Worm (Caenorhabditis elegans) whole organism, L3 larva: ENCODE measurements around the gene C15H7.3.
A peak's percentile ranks its signal among the peaks of the same experiment; 100 is the strongest.

Source experiments
- ZK546.5 ChIP-seq: sonication (generic microtip); optimal IDR thresholded peaks from 2 replicates; lab custom pipeline; 2017; ENCODE audit warnings: missing biosample characterization, missing genetic modification characterization
- aly-2 ChIP-seq: fragments of 150-350 bp; optimal IDR thresholded peaks from 2 replicates; lab custom pipeline; 2014; ENCODE audit warnings: missing biosample characterization, missing genetic modification characterization
- ceh-16 ChIP-seq: sonication (generic microtip); optimal IDR thresholded peaks from 2 replicates; lab custom pipeline; 2017; ENCODE audit warnings: missing biosample characterization, missing genetic modification characterization
- ceh-28 ChIP-seq: fragments of 150-350 bp; optimal IDR thresholded peaks from 2 replicates; lab custom pipeline; 2014; ENCODE audit warnings: missing biosample characterization, missing genetic modification reagents, missing genetic modification characterization
- ceh-82 ChIP-seq: fragments of 150-350 bp; optimal IDR thresholded peaks from 2 replicates; lab custom pipeline; 2014; ENCODE audit warnings: missing biosample characterization, missing genetic modification characterization
- ceh-9 ChIP-seq: sonication (generic microtip); optimal IDR thresholded peaks from 2 replicates; lab custom pipeline; 2018; ENCODE audit warnings: missing biosample characterization, missing genetic modification characterization
- daf-12 ChIP-seq: fragments of 150-350 bp; optimal IDR thresholded peaks from 2 replicates; lab custom pipeline; 2014; ENCODE audit warnings: missing biosample characterization, missing genetic modification reagents, missing genetic modification characterization
- elt-1 ChIP-seq: fragments of 150-350 bp; optimal IDR thresholded peaks from 2 replicates; lab custom pipeline; 2014; ENCODE audit warnings: missing biosample characterization, missing genetic modification characterization
- elt-3 ChIP-seq, 3 experiments: fragments of 150-350 bp in 1 of 3; sonication (generic microtip) in 2 of 3; optimal IDR thresholded peaks; 2 replicates in 2 of 3; 4 replicates in 1 of 3; lab custom pipeline; 2014 to 2017; ENCODE audit warnings: missing biosample characterization in 3 of 3, missing genetic modification characterization in 3 of 3
- fkh-2 ChIP-seq: fragments of 150-350 bp; optimal IDR thresholded peaks from 2 replicates; lab custom pipeline; 2014; ENCODE audit warnings: missing biosample characterization, missing genetic modification reagents, missing genetic modification characterization
- fos-1 ChIP-seq: fragments of 150-350 bp; optimal IDR thresholded peaks from 2 replicates; lab custom pipeline; 2014; ENCODE audit warnings: missing biosample characterization, missing genetic modification characterization
- lin-15B ChIP-seq: fragments of 150-350 bp; optimal IDR thresholded peaks from 2 replicates; lab custom pipeline; 2014; ENCODE audit warnings: missing biosample characterization, missing genetic modification characterization
- lin-39 ChIP-seq: fragments of 150-350 bp; optimal IDR thresholded peaks from 2 replicates; lab custom pipeline; 2018; ENCODE audit warnings: missing biosample characterization, missing genetic modification reagents, missing genetic modification characterization
- mml-1 ChIP-seq: fragments of 150-350 bp; sonication (generic microtip); optimal IDR thresholded peaks from 3 replicates; lab custom pipeline; 2014; ENCODE audit warnings: missing biosample characterization, missing genetic modification characterization
- nhr-11 ChIP-seq: fragments of 150-350 bp; optimal IDR thresholded peaks from 2 replicates; lab custom pipeline; 2014; ENCODE audit warnings: missing biosample characterization, missing genetic modification characterization
- nhr-23 ChIP-seq: fragments of 150-350 bp; optimal IDR thresholded peaks from 2 replicates; lab custom pipeline; 2014; ENCODE audit warnings: missing biosample characterization, missing genetic modification reagents, missing genetic modification characterization
- nhr-237 ChIP-seq: fragments of 150-350 bp; optimal IDR thresholded peaks from 2 replicates; lab custom pipeline; 2014; ENCODE audit warnings: missing biosample characterization, missing genetic modification characterization
- nhr-25 ChIP-seq: sonication (generic microtip); optimal IDR thresholded peaks from 2 replicates; lab custom pipeline; 2017; ENCODE audit warnings: missing biosample characterization, missing genetic modification characterization
- nhr-28 ChIP-seq: fragments of 150-350 bp; optimal IDR thresholded peaks from 2 replicates; lab custom pipeline; 2014; ENCODE audit warnings: missing biosample characterization, missing genetic modification characterization
- nhr-43 ChIP-seq: sonication (generic microtip); optimal IDR thresholded peaks from 2 replicates; lab custom pipeline; 2016; ENCODE audit warnings: mild to moderate bottlenecking, missing genetic modification characterization, missing compliant biosample characterization; ENCODE audit not compliant: poor library complexity, severe bottlenecking
- nhr-67 ChIP-seq: fragments of 150-350 bp; optimal IDR thresholded peaks from 2 replicates; lab custom pipeline; 2014; ENCODE audit warnings: missing biosample characterization, missing genetic modification characterization
- nhr-76 ChIP-seq: fragments of 150-350 bp; sonication (generic microtip); optimal IDR thresholded peaks from 5 replicates; lab custom pipeline; 2014; ENCODE audit warnings: missing biosample characterization, missing genetic modification characterization
- pha-4 ChIP-seq: fragments of 150-350 bp; optimal IDR thresholded peaks from 2 replicates; lab custom pipeline; 2014; ENCODE audit warnings: missing biosample characterization, missing genetic modification reagents, missing genetic modification characterization
- pqm-1 ChIP-seq: fragments of 150-350 bp; optimal IDR thresholded peaks from 2 replicates; lab custom pipeline; 2017; ENCODE audit warnings: missing biosample characterization, missing genetic modification characterization, inconsistent platforms
- sea-2 ChIP-seq: fragments of 150-350 bp; sonication (generic microtip); optimal IDR thresholded peaks from 4 replicates; lab custom pipeline; 2014; ENCODE audit warnings: missing biosample characterization, missing genetic modification reagents, missing genetic modification characterization
- skn-1 ChIP-seq: fragments of 150-350 bp; optimal IDR thresholded peaks from 2 replicates; lab custom pipeline; 2014; ENCODE audit warnings: missing biosample characterization, missing genetic modification characterization
- snpc-4 ChIP-seq: fragments of 150-350 bp; optimal IDR thresholded peaks from 2 replicates; lab custom pipeline; 2014; ENCODE audit warnings: missing biosample characterization, missing genetic modification characterization
- tbx-2 ChIP-seq: sonication (generic microtip); optimal IDR thresholded peaks from 2 replicates; lab custom pipeline; 2016; ENCODE audit warnings: mild to moderate bottlenecking, missing genetic modification characterization, missing compliant biosample characterization
- unc-39 ChIP-seq: sonication (generic microtip); optimal IDR thresholded peaks from 4 replicates; lab custom pipeline; 2017; ENCODE audit warnings: missing biosample characterization, missing genetic modification characterization
- unc-62 ChIP-seq: fragments of 150-350 bp; sonication (generic microtip); optimal IDR thresholded peaks from 4 replicates; lab custom pipeline; 2014; ENCODE audit warnings: missing biosample characterization, missing genetic modification reagents, missing genetic modification characterization
- ztf-11 ChIP-seq: fragments of 150-350 bp; optimal IDR thresholded peaks from 2 replicates; lab custom pipeline; 2014; ENCODE audit warnings: missing biosample characterization, missing genetic modification characterization

C15H7.3 gene

ce11 chrIII:9658569-9658968 is 6.8 kb upstream of the C15H7.3 start:
- no peak for TF ChIP-seq pqm-1 (tag; lab: Kevin White, UChicago)
- no peak for TF ChIP-seq lin-15B
- no peak for TF ChIP-seq snpc-4 (tag; lab: Kevin White, UChicago)
- TF ChIP-seq ceh-16 (tag; lab: Kevin White, UChicago), result no peak
- no peak for TF ChIP-seq pha-4 (tag; lab: Kevin White, UChicago)
- no peak for TF ChIP-seq daf-12 (tag; lab: Kevin White, UChicago)
- TF ChIP-seq tbx-2 (tag; lab: Kevin White, UChicago), result no peak
- no peak for TF ChIP-seq ceh-28
- TF ChIP-seq lin-39 (tag; lab: Kevin White, UChicago), result no peak
- no peak for TF ChIP-seq fkh-2 (tag; lab: Kevin White, UChicago)
- TF ChIP-seq nhr-23, result no peak
- TF ChIP-seq ceh-9 (tag; lab: Kevin White, UChicago), result no peak
- TF ChIP-seq unc-39 (tag; lab: Kevin White, UChicago), result no peak
- no peak for TF ChIP-seq elt-3 (tag; optimal IDR thresholded peaks at IDR 0.05; lab: Kevin White, UChicago)
- no peak for TF ChIP-seq aly-2 (tag; lab: Kevin White, UChicago)
- TF ChIP-seq fos-1, result no peak
- TF ChIP-seq nhr-28 (tag; lab: Kevin White, UChicago), result no peak
- TF ChIP-seq nhr-11 (tag; lab: Kevin White, UChicago), result no peak
- TF ChIP-seq nhr-67 (tag; lab: Kevin White, UChicago), result no peak

DNA sequence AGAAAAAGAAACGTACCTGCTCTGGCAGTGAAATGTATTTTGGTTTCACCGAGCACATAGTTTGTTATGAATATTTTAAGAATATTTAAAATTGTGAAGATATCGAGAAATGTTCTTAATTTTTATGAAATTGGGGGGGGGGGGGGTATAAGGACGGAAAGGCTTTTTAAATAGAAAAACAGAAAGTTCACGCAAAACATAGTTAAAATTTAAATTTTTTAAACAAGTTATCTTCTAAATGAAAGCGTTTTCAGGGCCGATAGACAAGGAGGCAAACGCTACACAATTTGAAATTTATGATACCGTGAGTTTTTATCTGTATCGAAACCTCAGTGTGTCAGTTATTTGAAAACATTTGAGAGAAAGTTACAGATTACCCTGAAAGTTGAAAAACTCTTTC is 4.0 kb upstream of the C15H7.3 start, which contains the start of gene C15H7.4:
Gene C15H7.4 (minus strand): TSS at position 101 of the 400 bp plus-strand sequence.
- TF ChIP-seq pha-4 (tag; lab: Kevin White, UChicago) (no peak), ztf-11 (tag; lab: Kevin White, UChicago) (no peak), ceh-82 (tag; lab: Kevin White, UChicago) (no peak), lin-15B (no peak), ceh-16 (tag; lab: Kevin White, UChicago) (no peak)

DNA sequence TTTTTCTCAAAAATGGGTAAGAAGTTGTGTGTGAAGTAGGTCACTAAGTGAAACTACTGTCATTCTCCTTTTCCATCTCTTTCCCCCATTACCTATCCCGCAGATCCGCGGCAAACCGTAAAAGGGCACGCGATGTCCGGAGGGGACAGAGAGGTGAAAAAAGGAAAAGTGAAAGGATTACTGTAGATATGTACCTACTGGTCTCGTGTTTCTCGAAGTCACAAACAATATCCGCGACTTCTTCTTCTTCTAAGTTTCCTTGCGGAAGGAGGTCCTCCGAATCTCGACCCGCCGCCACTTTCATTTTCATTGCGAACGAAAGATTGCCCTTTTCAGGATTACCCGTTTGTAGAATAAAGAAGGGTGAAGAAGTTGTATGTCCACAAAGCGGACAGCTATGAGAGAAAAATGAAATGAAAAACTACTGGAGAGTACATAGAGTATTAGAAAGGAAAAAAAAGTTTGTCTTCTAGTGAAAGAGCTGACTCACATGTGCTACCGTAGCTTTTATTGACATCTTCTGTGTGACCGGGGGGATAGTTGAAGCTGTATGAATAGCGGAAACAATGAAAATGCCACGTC is 5.2 kb downstream of the C15H7.3 start:
- TF ChIP-seq nhr-43 (peak; percentile 66), nhr-23 (peak; percentile 84), mml-1 (tag; lab: Kevin White, UChicago) (no peak), sea-2 (GFP tag; lab: Kevin White, UChicago) (no peak), nhr-25 (tag; lab: Kevin White, UChicago) (peak; percentile 10), nhr-237 (tag; lab: Kevin White, UChicago) (no peak)

DNA sequence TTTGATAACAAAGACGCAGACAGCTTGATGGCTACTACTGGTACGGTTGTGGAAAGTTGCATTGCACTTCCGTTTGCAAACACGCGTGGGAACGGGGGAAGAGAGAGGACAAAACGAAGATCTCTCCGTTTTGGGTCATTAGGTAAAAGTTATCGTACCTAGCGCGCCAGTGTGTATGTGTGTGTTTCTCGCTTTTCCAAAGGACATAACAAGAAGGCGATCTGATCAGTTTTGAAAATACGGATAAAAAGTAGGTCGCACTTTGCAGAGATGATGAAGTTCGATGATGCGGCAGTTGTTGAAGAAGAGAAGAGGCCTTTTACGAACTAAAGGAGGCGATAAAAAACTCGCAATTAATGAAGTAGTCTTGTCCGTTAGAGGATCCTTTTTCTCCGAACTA is 6.7 kb downstream of the C15H7.3 start:
- TF ChIP-seq ZK546.5, result no peak
- TF ChIP-seq nhr-23, result peak; percentile 59
- peak in 1 of 3 experiments; percentile 66 for TF ChIP-seq elt-3 (tag; optimal IDR thresholded peaks at IDR 0.05; lab: Kevin White, UChicago)
- no peak for TF ChIP-seq snpc-4 (tag; lab: Kevin White, UChicago)
- no peak for TF ChIP-seq ceh-9 (tag; lab: Kevin White, UChicago)

- no peak for TF ChIP-seq unc-62 (GFP tag; lab: Kevin White, UChicago)
- TF ChIP-seq skn-1, result no peak
- peak; percentile 16 for TF ChIP-seq nhr-23
- no peak for TF ChIP-seq tbx-2 (tag; lab: Kevin White, UChicago)
These were observed 9.7 kb downstream of the C15H7.3 start for ce11 chrIII:9642110-9642509.

ce11 chrIII:9639281-9640050 is 12.3 kb downstream of the C15H7.3 start:
- TF ChIP-seq nhr-23, result peak; percentile 30
- TF ChIP-seq ZK546.5, result no peak
- no peak for TF ChIP-seq nhr-76
- TF ChIP-seq elt-1 (tag; lab: Kevin White, UChicago), result no peak
